Fruit fly (Drosophila melanogaster) whole organism, wandering third instar larva: ENCODE data around the gene CG33631.

Experiments
- Myc ChIP-seq: fragments of >200 bp; optimal IDR thresholded peaks from 2 replicates; lab custom pipeline; 2017
- OdsH ChIP-seq: fragments of 200-800 bp; sonication (Bioruptor generic); optimal IDR thresholded peaks from 2 replicates; lab custom pipeline; 2016; ENCODE audit warnings: missing biosample characterization, mild to moderate bottlenecking, missing genetic modification characterization
- brk ChIP-seq: fragments of 200-800 bp; sonication (Bioruptor generic); optimal IDR thresholded peaks from 2 replicates; lab custom pipeline; 2016; ENCODE audit warnings: missing biosample characterization, mild to moderate bottlenecking, missing genetic modification characterization
- ey ChIP-seq: fragments of 200-800 bp; sonication (Bioruptor generic); optimal IDR thresholded peaks from 2 replicates; lab custom pipeline; 2016; ENCODE audit warnings: missing biosample characterization, missing genetic modification characterization
- fru ChIP-seq: fragments of 200-800 bp; sonication (Bioruptor generic); optimal IDR thresholded peaks from 3 replicates; lab custom pipeline; 2016; ENCODE audit warnings: missing biosample characterization, mild to moderate bottlenecking, missing genetic modification characterization

CG33631 gene

dm6 chr3R:10113746-10114145 lies 49.9 kb downstream of the CG33631 start:
- TF ChIP-seq brk (GFP tag; lab: Kevin White, UChicago) (no peak), Myc (no peak), ey (GFP tag; lab: Kevin White, UChicago) (no peak), fru (GFP tag; lab: Kevin White, UChicago) (no peak), OdsH (GFP tag; lab: Kevin White, UChicago) (no peak)
